Worm (Caenorhabditis elegans): ENCODE measurements around the gene F13B6.1.

The F13B6.1 gene

ce11 chrIV:7507305-7507704 lies 51.0 kb downstream of the F13B6.1 start:
- TF ChIP-seq ets-7 (tag; optimal IDR thresholded peaks at IDR 0.05) (no peak), tbx-37 (GFP tag; conservative IDR thresholded peaks at IDR 0.05) (no peak), scrt-1 (GFP tag; IDR thresholded peaks at IDR 0.05) (no peak), flt-1 (GFP tag; IDR thresholded peaks at IDR 0.05) (no peak), ama-1 (optimal IDR thresholded peaks at IDR 0.05) (no peak), tra-4 (tag; optimal IDR thresholded peaks at IDR 0.05) (no peak), pes-1 (GFP tag; IDR thresholded peaks at IDR 0.05) (no peak), hmg-4 (GFP tag; optimal IDR thresholded peaks at IDR 0.05) (no peak), B0310.2 (tag; optimal IDR thresholded peaks at IDR 0.05) (no peak), hnd-1 (tag; optimal IDR thresholded peaks at IDR 0.05) (no peak)

All from whole organism, early embryonic.